Worm (Caenorhabditis elegans) whole organism, mixed stage, embryonic: ENCODE measurements around the gene C53A3.4.

Experiments used
- M03D4.4 ChIP-seq: sonication (generic microtip); optimal IDR thresholded peaks from 2 replicates; lab custom pipeline; 2017; ENCODE audit warnings: mild to moderate bottlenecking, missing genetic modification characterization, missing compliant biosample characterization
- bed-3 ChIP-seq: fragments of 200-800 bp; sonication (Bioruptor generic); optimal IDR thresholded peaks from 3 replicates; lab custom pipeline; 2018; ENCODE audit warnings: mild to moderate bottlenecking, missing genetic modification characterization, moderate library complexity, missing compliant biosample characterization
- ceh-39 ChIP-seq: fragments of 150-350 bp; optimal IDR thresholded peaks from 2 replicates; lab custom pipeline; 2014; ENCODE audit warnings: missing biosample characterization, missing genetic modification characterization
- ceh-43 ChIP-seq: fragments of 200-800 bp; sonication (Bioruptor generic); optimal IDR thresholded peaks from 2 replicates; lab custom pipeline; 2018; ENCODE audit warnings: mild to moderate bottlenecking, missing genetic modification characterization, moderate library complexity, missing compliant biosample characterization
- ceh-83 ChIP-seq: fragments of 200-800 bp; sonication (Bioruptor generic); optimal IDR thresholded peaks from 2 replicates; lab custom pipeline; 2018; ENCODE audit warnings: mild to moderate bottlenecking, missing genetic modification characterization, missing compliant biosample characterization
- ces-1 ChIP-seq: fragments of 150-350 bp; optimal IDR thresholded peaks from 2 replicates; lab custom pipeline; 2014; ENCODE audit warnings: missing biosample characterization, missing genetic modification reagents, missing genetic modification characterization
- elt-1 ChIP-seq: sonication (generic microtip); optimal IDR thresholded peaks from 2 replicates; lab custom pipeline; 2017; ENCODE audit warnings: missing genetic modification characterization, mild to moderate bottlenecking, missing compliant biosample characterization, antibody characterized with exemption, moderate library complexity, borderline replicate concordance; ENCODE audit not compliant: insufficient read depth
- flh-1 ChIP-seq: fragments of 200-800 bp; sonication (Bioruptor generic); optimal IDR thresholded peaks from 2 replicates; lab custom pipeline; 2018; ENCODE audit warnings: mild to moderate bottlenecking, missing genetic modification characterization, moderate library complexity, missing compliant biosample characterization
- ham-2 ChIP-seq: fragments of 200-800 bp; sonication (Bioruptor generic); optimal IDR thresholded peaks from 2 replicates; lab custom pipeline; 2018; ENCODE audit warnings: mild to moderate bottlenecking, missing genetic modification characterization, missing compliant biosample characterization
- hlh-1 ChIP-seq: fragments of 150-350 bp; optimal IDR thresholded peaks from 2 replicates; lab custom pipeline; 2014; ENCODE audit warnings: missing biosample characterization, missing genetic modification reagents, missing genetic modification characterization
- lin-13 ChIP-seq: fragments of 150-350 bp; optimal IDR thresholded peaks from 2 replicates; lab custom pipeline; 2014; ENCODE audit warnings: missing biosample characterization, missing genetic modification characterization
- lsy-2 ChIP-seq: fragments of 150-350 bp; optimal IDR thresholded peaks from 2 replicates; lab custom pipeline; 2014; ENCODE audit warnings: missing biosample characterization, missing genetic modification characterization
- mab-5 ChIP-seq: fragments of 150-350 bp; optimal IDR thresholded peaks from 2 replicates; lab custom pipeline; 2014; ENCODE audit warnings: missing biosample characterization, missing genetic modification characterization
- mep-1 ChIP-seq: fragments of 150-350 bp; optimal IDR thresholded peaks from 2 replicates; lab custom pipeline; 2017; ENCODE audit warnings: missing biosample characterization, missing genetic modification reagents, missing genetic modification characterization, inconsistent platforms
- mls-2 ChIP-seq: sonication (generic microtip); optimal IDR thresholded peaks from 2 replicates; lab custom pipeline; 2016; ENCODE audit warnings: mild to moderate bottlenecking, missing genetic modification characterization, moderate library complexity, missing compliant biosample characterization
- nhr-12 ChIP-seq: fragments of 150-350 bp; optimal IDR thresholded peaks from 2 replicates; lab custom pipeline; 2014; ENCODE audit warnings: missing biosample characterization, missing genetic modification characterization
- nhr-2 ChIP-seq: fragments of 150-350 bp; optimal IDR thresholded peaks from 2 replicates; lab custom pipeline; 2014; ENCODE audit warnings: missing biosample characterization, missing genetic modification characterization
- nhr-237 ChIP-seq: fragments of 150-350 bp; optimal IDR thresholded peaks from 2 replicates; lab custom pipeline; 2014; ENCODE audit warnings: missing biosample characterization, missing genetic modification characterization
- nhr-28 ChIP-seq: fragments of 150-350 bp; optimal IDR thresholded peaks from 2 replicates; lab custom pipeline; 2014; ENCODE audit warnings: missing biosample characterization, missing genetic modification characterization
- nhr-76 ChIP-seq: sonication (generic microtip); optimal IDR thresholded peaks from 2 replicates; lab custom pipeline; 2017; ENCODE audit warnings: missing biosample characterization, missing genetic modification characterization
- pha-4 ChIP-seq: fragments of 150-350 bp; optimal IDR thresholded peaks from 2 replicates; lab custom pipeline; 2018; ENCODE audit warnings: missing biosample characterization, missing genetic modification reagents, missing genetic modification characterization
- sem-2 ChIP-seq: fragments of 200-800 bp; sonication (Bioruptor generic); optimal IDR thresholded peaks from 2 replicates; lab custom pipeline; 2018; ENCODE audit warnings: mild to moderate bottlenecking, missing genetic modification characterization, missing compliant biosample characterization
- snpc-4 ChIP-seq: fragments of 150-350 bp; optimal IDR thresholded peaks from 2 replicates; lab custom pipeline; 2014; ENCODE audit warnings: missing biosample characterization, missing genetic modification characterization
- sptf-1 ChIP-seq: sonication (generic microtip); optimal IDR thresholded peaks from 2 replicates; lab custom pipeline; 2017; ENCODE audit warnings: mild to moderate bottlenecking, missing genetic modification characterization, moderate library complexity, missing compliant biosample characterization
- tbx-8 ChIP-seq: fragments of 200-800 bp; sonication (Bioruptor generic); optimal IDR thresholded peaks from 2 replicates; lab custom pipeline; 2018; ENCODE audit warnings: mild to moderate bottlenecking, missing genetic modification characterization, moderate library complexity, missing compliant biosample characterization
- unc-120 ChIP-seq: sonication (generic microtip); optimal IDR thresholded peaks from 2 replicates; lab custom pipeline; 2017; ENCODE audit warnings: missing genetic modification characterization, missing compliant biosample characterization; ENCODE audit not compliant: poor library complexity, severe bottlenecking
- unc-39 ChIP-seq: fragments of 150-350 bp; optimal IDR thresholded peaks from 2 replicates; lab custom pipeline; 2014; ENCODE audit warnings: missing biosample characterization, missing genetic modification characterization
- zip-8 ChIP-seq: fragments of 150-350 bp; optimal IDR thresholded peaks from 2 replicates; lab custom pipeline; 2014; ENCODE audit warnings: missing biosample characterization, missing genetic modification characterization
- ztf-11 ChIP-seq: fragments of 150-350 bp; optimal IDR thresholded peaks from 2 replicates; lab custom pipeline; 2014; ENCODE audit warnings: missing biosample characterization, missing genetic modification characterization

C53A3.4 gene

ce11 chrV:5782687-5783086 is 24.0 kb upstream of the C53A3.4 start, which contains the start of gene fbxa-183:
TSS of gene fbxa-183 (minus strand) at chrV:5782787.
- TF ChIP-seq nhr-237 (tag; lab: Kevin White, UChicago), result no peak
- TF ChIP-seq unc-39, result no peak
- TF ChIP-seq hlh-1 (tag; lab: Kevin White, UChicago), result no peak
- TF ChIP-seq sem-2, result no peak
- no peak for TF ChIP-seq sptf-1 (tag; lab: Kevin White, UChicago)
- no peak for TF ChIP-seq elt-1 (tag; lab: Kevin White, UChicago)
- TF ChIP-seq mls-2 (tag; lab: Kevin White, UChicago), result no peak
- no peak for TF ChIP-seq ceh-43 (GFP tag; lab: Kevin White, UChicago)
- no peak for TF ChIP-seq ztf-11 (tag; lab: Kevin White, UChicago)
- TF ChIP-seq, all 35 proteins: peak for 0

- TF ChIP-seq ceh-39 (tag; lab: Kevin White, UChicago), result peak; percentile 37
- peak; percentile 2 for TF ChIP-seq ces-1 (GFP tag; lab: Kevin White, UChicago)
- TF ChIP-seq unc-120 (tag; lab: Kevin White, UChicago), result peak; percentile 8
- no peak for TF ChIP-seq snpc-4 (tag; lab: Kevin White, UChicago)
- peak; percentile 60 for TF ChIP-seq zip-8 (tag; lab: Kevin White, UChicago)
- TF ChIP-seq lsy-2, result peak; percentile 20
Measured at ce11 chrV:5780713-5781360, 22.2 kb upstream of the C53A3.4 start, which contains the start of gene F44E7.5. TSS of gene F44E7.5 (minus strand) at chrV:5780922.

- TF ChIP-seq nhr-2 (tag; lab: Kevin White, UChicago) (no peak), hlh-1 (tag; lab: Kevin White, UChicago) (no peak), unc-120 (tag; lab: Kevin White, UChicago) (no peak), mab-5 (tag; lab: Kevin White, UChicago) (no peak), unc-39 (no peak), nhr-12 (tag; lab: Kevin White, UChicago) (no peak), bed-3 (no peak), ces-1 (GFP tag; lab: Kevin White, UChicago) (no peak), lsy-2 (no peak), lin-13 (tag; lab: Kevin White, UChicago) (no peak)
Measured at ce11 chrV:5779984-5780383, 21.3 kb upstream of the C53A3.4 start.

- TF ChIP-seq unc-120 (tag; lab: Kevin White, UChicago) (peak; percentile 7), lin-13 (tag; lab: Kevin White, UChicago) (peak; percentile 18), mep-1 (tag; lab: Kevin White, UChicago) (peak; percentile 61), lsy-2 (peak; percentile 43)
Measured at ce11 chrV:5776941-5777340, 18.3 kb upstream of the C53A3.4 start, which contains the start of gene F44E7.4. TSS of gene F44E7.4 (minus strand) at chrV:5776953.

- no peak for TF ChIP-seq ceh-83
- TF ChIP-seq mls-2 (tag; lab: Kevin White, UChicago), result no peak
- no peak for TF ChIP-seq zip-8 (tag; lab: Kevin White, UChicago)
- TF ChIP-seq ceh-43 (GFP tag; lab: Kevin White, UChicago), result no peak
- TF ChIP-seq nhr-237 (tag; lab: Kevin White, UChicago), result no peak
- no peak for TF ChIP-seq snpc-4 (tag; lab: Kevin White, UChicago)
- no peak for TF ChIP-seq M03D4.4 (tag; lab: Kevin White, UChicago)
- no peak for TF ChIP-seq pha-4 (tag; lab: Kevin White, UChicago)
- TF ChIP-seq ham-2 (GFP tag; lab: Kevin White, UChicago), result no peak
- no peak for TF ChIP-seq unc-39
- no peak for TF ChIP-seq mab-5 (tag; lab: Kevin White, UChicago)
- TF ChIP-seq tbx-8 (GFP tag; lab: Kevin White, UChicago), result no peak
Measured at ce11 chrV:5774137-5774536, 15.5 kb upstream of the C53A3.4 start.

DNA sequence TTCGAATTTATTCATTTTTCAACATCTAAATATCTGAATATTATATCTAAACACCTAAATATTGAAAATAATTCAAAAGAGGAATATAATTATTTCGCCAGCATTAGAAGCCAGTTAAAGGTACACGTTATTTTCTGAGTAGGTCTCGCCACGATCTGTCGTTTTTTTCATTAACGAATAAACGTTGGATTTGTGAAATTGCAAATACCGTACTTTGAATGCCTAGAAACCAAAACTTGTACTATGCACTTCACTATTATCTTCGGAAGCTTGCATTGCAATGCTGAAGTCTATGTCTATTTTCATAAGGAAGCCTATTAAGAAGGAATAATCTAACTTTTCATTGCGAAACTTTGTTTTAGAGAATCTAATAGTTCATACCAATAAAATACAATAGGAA is 13.8 kb upstream of the C53A3.4 start:
- TF ChIP-seq unc-39, result no peak
- no peak for TF ChIP-seq unc-120 (tag; lab: Kevin White, UChicago)
- no peak for TF ChIP-seq nhr-2 (tag; lab: Kevin White, UChicago)
- no peak for TF ChIP-seq nhr-237 (tag; lab: Kevin White, UChicago)
- TF ChIP-seq flh-1 (GFP tag; lab: Kevin White, UChicago), result no peak
- no peak for TF ChIP-seq bed-3
- no peak for TF ChIP-seq lsy-2
- no peak for TF ChIP-seq snpc-4 (tag; lab: Kevin White, UChicago)
- TF ChIP-seq sem-2, result no peak
- TF ChIP-seq nhr-28, result no peak
- TF ChIP-seq mep-1 (tag; lab: Kevin White, UChicago), result no peak
- no peak for TF ChIP-seq nhr-12 (tag; lab: Kevin White, UChicago)
- TF ChIP-seq hlh-1 (tag; lab: Kevin White, UChicago), result no peak
- no peak for TF ChIP-seq tbx-8 (GFP tag; lab: Kevin White, UChicago)
- no peak for TF ChIP-seq nhr-76 (tag; lab: Kevin White, UChicago)
